Fruit fly (Drosophila melanogaster) S2 (cell line): ENCODE measurements around the gene CG17344.

Source experiments
- CG8478 ChIP-seq: fragments of >200 bp; optimal IDR thresholded peaks from 2 replicates; lab custom pipeline; 2018
- CTCF ChIP-seq, 2 experiments: fragments of >200 bp; optimal IDR thresholded peaks; 2 replicates each; lab custom pipeline; 2018

dm6 chr2L:19104383-19104782 is 2.5 kb downstream of the CG17344 start:
- TF ChIP-seq CG8478 (lab: Kevin White, UChicago) = no peak
- no peak for TF ChIP-seq CTCF (optimal IDR thresholded peaks at IDR 0.05; lab: Kevin White, UChicago)
